Worm (Caenorhabditis elegans): ENCODE measurements around the gene tbh-1.

- TF ChIP-seq unc-130 (GFP tag; optimal IDR thresholded peaks at IDR 0.05) = no peak
- TF ChIP-seq unc-62 (GFP tag; optimal IDR thresholded peaks at IDR 0.05 in 1 of 2) = no peak
- TF ChIP-seq unc-62 (tag; optimal IDR thresholded peaks at IDR 0.05) = no peak
- no peak for TF ChIP-seq nhr-25 (tag; optimal IDR thresholded peaks at IDR 0.05; ENCODE audit: borderline replicate concordance, insufficient read depth)
- no peak for TF ChIP-seq nhr-10 (tag; optimal IDR thresholded peaks at IDR 0.05)
- no peak for TF ChIP-seq ama-1 (optimal IDR thresholded peaks at IDR 0.05)
These were observed 34.6 kb downstream of the tbh-1 start for ce11 chrX:15469957-15470548.

Data from whole organism, L4 larva.